Worm (Caenorhabditis elegans) whole organism, young adult: Measurements from ENCODE around the gene gpx-7.
A peak's percentile ranks its signal among the peaks of the same experiment; 100 is the strongest.

ENCODE experiments used
- B0019.2 ChIP-seq: fragments of 200-800 bp; sonication (Bioruptor generic); conservative IDR thresholded peaks from 2 replicates; pipeline ENCODE4 v1.3.6; 2022; ENCODE audit warnings: missing genetic modification reagents, missing genetic modification characterization, missing compliant biosample characterization
- B0035.1 ChIP-seq: sonication (generic microtip); optimal IDR thresholded peaks from 2 replicates; lab custom pipeline; 2016; ENCODE audit warnings: missing genetic modification characterization, mild to moderate bottlenecking, missing compliant biosample characterization, missing genotype, missing genetic modification reagents
- B0336.3 ChIP-seq: fragments of 200-800 bp; sonication (Bioruptor generic); IDR thresholded peaks from 2 replicates; pipeline ENCODE4 v1.3.6; 2022; ENCODE audit warnings: missing genetic modification characterization, missing compliant biosample characterization
- F22D6.2 ChIP-seq: sonication (generic microtip); optimal IDR thresholded peaks from 2 replicates; lab custom pipeline; 2016; ENCODE audit warnings: mild to moderate bottlenecking, missing genetic modification characterization, missing compliant biosample characterization
- F23B12.7 ChIP-seq: sonication (generic microtip); optimal IDR thresholded peaks from 2 replicates; lab custom pipeline; 2017; ENCODE audit warnings: missing genetic modification characterization, mild to moderate bottlenecking, missing compliant biosample characterization, antibody characterized with exemption, moderate library complexity; ENCODE audit not compliant: insufficient read depth
- F33H1.4 ChIP-seq: fragments of 200-800 bp; sonication (Bioruptor generic); IDR thresholded peaks from 2 replicates; pipeline ENCODE4 v1.3.6; 2022; ENCODE audit warnings: missing genetic modification reagents, missing genetic modification characterization, missing compliant biosample characterization
- F55B11.4 ChIP-seq: sonication (generic microtip); optimal IDR thresholded peaks from 2 replicates; lab custom pipeline; 2016; ENCODE audit warnings: missing compliant biosample characterization, missing genetic modification characterization, borderline replicate concordance; ENCODE audit not compliant: insufficient read depth
- F57A8.1 ChIP-seq: fragments of 200-800 bp; sonication (Bioruptor generic); optimal IDR thresholded peaks from 2 replicates; lab custom pipeline; 2018; ENCODE audit warnings: mild to moderate bottlenecking, missing genetic modification characterization, moderate library complexity, missing compliant biosample characterization
- T07F8.4 ChIP-seq: sonication (generic microtip); optimal IDR thresholded peaks from 2 replicates; lab custom pipeline; 2016; ENCODE audit warnings: mild to moderate bottlenecking, missing genetic modification characterization, moderate library complexity, missing compliant biosample characterization
- Y53F4B.3 ChIP-seq: fragments of 200-800 bp; sonication (Bioruptor generic); IDR thresholded peaks from 2 replicates; pipeline ENCODE4 v1.3.6; 2022; ENCODE audit warnings: missing genetic modification reagents, missing genetic modification characterization, missing compliant biosample characterization
- Y53G8AR.9 ChIP-seq: fragments of 200-800 bp; sonication (Bioruptor generic); conservative IDR thresholded peaks from 2 replicates; pipeline ENCODE4 v1.3.6; 2022; ENCODE audit warnings: missing genetic modification reagents, missing genetic modification characterization, missing compliant biosample characterization
- Y56A3A.18 ChIP-seq: fragments of 200-800 bp; sonication (Bioruptor generic); IDR thresholded peaks from 2 replicates; pipeline ENCODE4 v1.3.6; 2022; ENCODE audit warnings: missing genetic modification reagents, missing genetic modification characterization, missing compliant biosample characterization
- Y67H2A.10 ChIP-seq: fragments of 200-800 bp; sonication (Bioruptor generic); conservative IDR thresholded peaks from 2 replicates; pipeline ENCODE4 v1.3.6; 2022; ENCODE audit warnings: missing genetic modification reagents, missing genetic modification characterization, missing compliant biosample characterization
- Y79H2A.3 ChIP-seq: fragments of 200-800 bp; sonication (Bioruptor generic); conservative IDR thresholded peaks from 2 replicates; pipeline ENCODE4 v1.3.6; 2022; ENCODE audit warnings: missing genetic modification reagents, missing genetic modification characterization, missing compliant biosample characterization
- akir-1 ChIP-seq: fragments of 200-800 bp; sonication (Bioruptor generic); optimal IDR thresholded peaks from 2 replicates; lab custom pipeline; 2018; ENCODE audit warnings: mild to moderate bottlenecking, missing genetic modification characterization, moderate library complexity, missing compliant biosample characterization
- ama-1 ChIP-seq, 3 experiments: fragments of 150-350 bp in 1 of 3; sonication (generic microtip) in 2 of 3; optimal IDR thresholded peaks; 2 replicates each; lab custom pipeline; 2014 to 2018; ENCODE audit warnings: missing biosample characterization in 2 of 3, missing genetic modification characterization in 2 of 3, missing genetic modification reagents in 2 of 3
- aptf-2 ChIP-seq: fragments of 200-800 bp; sonication (Bioruptor generic); conservative IDR thresholded peaks from 2 replicates; pipeline ENCODE4 v1.3.6; 2022; ENCODE audit warnings: missing genetic modification reagents, missing genetic modification characterization, missing compliant biosample characterization
- athp-1 ChIP-seq: sonication (generic microtip); optimal IDR thresholded peaks from 2 replicates; lab custom pipeline; 2017; ENCODE audit warnings: mild to moderate bottlenecking, missing genetic modification characterization, missing compliant biosample characterization
- attf-3 ChIP-seq: fragments of 200-800 bp; sonication (Bioruptor generic); conservative IDR thresholded peaks from 2 replicates; pipeline ENCODE4 v1.3.6; 2022; ENCODE audit warnings: missing genetic modification reagents, missing genetic modification characterization, missing compliant biosample characterization
- chd-7 ChIP-seq: sonication (generic microtip); optimal IDR thresholded peaks from 2 replicates; lab custom pipeline; 2016; ENCODE audit warnings: mild to moderate bottlenecking, missing genetic modification characterization, moderate library complexity, missing compliant biosample characterization
- die-1 ChIP-seq: sonication (generic microtip); optimal IDR thresholded peaks from 2 replicates; lab custom pipeline; 2016; ENCODE audit warnings: missing genotype, mild to moderate bottlenecking, missing genetic modification characterization, missing compliant biosample characterization
- dox-1 ChIP-seq: fragments of 200-800 bp; sonication (Bioruptor generic); IDR thresholded peaks from 2 replicates; pipeline ENCODE4 v1.3.6; 2022; ENCODE audit warnings: missing genetic modification reagents, missing genetic modification characterization, missing compliant biosample characterization
- gei-17 ChIP-seq: fragments of 200-800 bp; sonication (Bioruptor generic); optimal IDR thresholded peaks from 2 replicates; lab custom pipeline; 2018; ENCODE audit warnings: mild to moderate bottlenecking, missing genetic modification characterization, missing compliant biosample characterization
- him-1 ChIP-seq: sonication (generic microtip); optimal IDR thresholded peaks from 2 replicates; lab custom pipeline; 2016; ENCODE audit warnings: missing genotype, missing genetic modification reagents, missing genetic modification characterization, missing compliant biosample characterization
- hlh-26 ChIP-seq: fragments of 200-800 bp; sonication (Bioruptor generic); conservative IDR thresholded peaks from 2 replicates; pipeline ENCODE4 v1.3.6; 2022; ENCODE audit warnings: missing genetic modification reagents, missing genetic modification characterization, missing compliant biosample characterization
- hrde-1 ChIP-seq: sonication (generic microtip); optimal IDR thresholded peaks from 2 replicates; lab custom pipeline; 2016; ENCODE audit warnings: missing genetic modification characterization, mild to moderate bottlenecking, missing compliant biosample characterization, moderate library complexity, missing genotype, missing genetic modification reagents, borderline replicate concordance
- hsf-1 ChIP-seq: fragments of 200-800 bp; sonication (Bioruptor generic); IDR thresholded peaks from 2 replicates; pipeline ENCODE4 v1.3.6; 2022; ENCODE audit warnings: missing genetic modification reagents, missing genetic modification characterization, missing compliant biosample characterization
- let-526 ChIP-seq: fragments of 200-800 bp; sonication (Bioruptor generic); IDR thresholded peaks from 2 replicates; pipeline ENCODE4 v1.3.6; 2022; ENCODE audit warnings: missing genetic modification reagents, missing genetic modification characterization, missing compliant biosample characterization
- lin-40 ChIP-seq: sonication (generic microtip); optimal IDR thresholded peaks from 2 replicates; lab custom pipeline; 2016; ENCODE audit warnings: missing genetic modification characterization, mild to moderate bottlenecking, missing compliant biosample characterization, missing genotype, missing genetic modification reagents
- lsy-27 ChIP-seq: sonication (generic microtip); optimal IDR thresholded peaks from 2 replicates; lab custom pipeline; 2017; ENCODE audit warnings: missing genetic modification characterization, mild to moderate bottlenecking, missing compliant biosample characterization, antibody characterized with exemption, missing genotype, borderline replicate concordance; ENCODE audit not compliant: insufficient read depth
- madf-6 ChIP-seq: fragments of 200-800 bp; sonication (Bioruptor generic); IDR thresholded peaks from 2 replicates; pipeline ENCODE4 v1.3.6; 2022; ENCODE audit warnings: missing genetic modification reagents, missing genetic modification characterization, missing compliant biosample characterization
- mcd-1 ChIP-seq: fragments of 200-800 bp; sonication (Bioruptor generic); IDR thresholded peaks from 2 replicates; pipeline ENCODE4 v1.3.6; 2022; ENCODE audit warnings: missing genetic modification reagents, missing genetic modification characterization, missing compliant biosample characterization
- mel-28 ChIP-seq: sonication (generic microtip); optimal IDR thresholded peaks from 2 replicates; lab custom pipeline; 2016; ENCODE audit warnings: borderline replicate concordance, mild to moderate bottlenecking, missing genetic modification characterization, missing compliant biosample characterization
- nfya-1 ChIP-seq: sonication (generic microtip); optimal IDR thresholded peaks from 2 replicates; lab custom pipeline; 2017; ENCODE audit warnings: antibody characterized with exemption, missing compliant biosample characterization, missing genetic modification characterization, borderline replicate concordance; ENCODE audit not compliant: insufficient read depth
- nfyb-1 ChIP-seq: fragments of 200-800 bp; sonication (Bioruptor generic); IDR thresholded peaks from 2 replicates; pipeline ENCODE4 v1.3.6; 2022; ENCODE audit warnings: missing genetic modification reagents, missing genetic modification characterization, missing compliant biosample characterization
- nhr-27 ChIP-seq: fragments of 200-800 bp; sonication (Bioruptor generic); optimal IDR thresholded peaks from 2 replicates; lab custom pipeline; 2018; ENCODE audit warnings: mild to moderate bottlenecking, missing genetic modification characterization, moderate library complexity, missing compliant biosample characterization
- nhr-80 ChIP-seq: sonication (generic microtip); optimal IDR thresholded peaks from 2 replicates; lab custom pipeline; 2016; ENCODE audit warnings: missing genetic modification characterization, missing compliant biosample characterization
- pha-4 ChIP-seq: fragments of 150-350 bp; sonication (generic microtip); optimal IDR thresholded peaks from 2 replicates; lab custom pipeline; 2014; ENCODE audit warnings: missing biosample characterization, missing genetic modification reagents, missing genetic modification characterization
- rcor-1 ChIP-seq: fragments of 200-800 bp; sonication (Bioruptor generic); IDR thresholded peaks from 2 replicates; pipeline ENCODE4 v1.3.6; 2022; ENCODE audit warnings: missing genetic modification reagents, missing genetic modification characterization, missing compliant biosample characterization
- rpc-1 ChIP-seq, 2 experiments: fragments of 150-350 bp in 1 of 2; sonication (generic microtip) in 1 of 2; optimal IDR thresholded peaks; 2 replicates each; lab custom pipeline; 2014 to 2018; ENCODE audit warnings: missing biosample characterization in 1 of 2, missing genetic modification characterization in 1 of 2, missing genetic modification reagents in 1 of 2, missing genotype in 1 of 2
- snpc-1.3 ChIP-seq: sonication (generic microtip); optimal IDR thresholded peaks from 2 replicates; lab custom pipeline; 2017; ENCODE audit warnings: missing genetic modification characterization, mild to moderate bottlenecking, missing compliant biosample characterization, antibody characterized with exemption, moderate library complexity, missing genotype, missing genetic modification reagents; ENCODE audit not compliant: insufficient read depth
- sptf-2 ChIP-seq: fragments of 200-800 bp; sonication (Bioruptor generic); optimal IDR thresholded peaks from 2 replicates; lab custom pipeline; 2018; ENCODE audit warnings: mild to moderate bottlenecking, missing genetic modification characterization, missing compliant biosample characterization
- tbp1 ChIP-seq: fragments of 200-800 bp; sonication (Bioruptor generic); optimal IDR thresholded peaks from 2 replicates; lab custom pipeline; 2018; ENCODE audit warnings: mild to moderate bottlenecking, missing genetic modification characterization, missing compliant biosample characterization
- ztf-25 ChIP-seq: fragments of 200-800 bp; sonication (Bioruptor generic); IDR thresholded peaks from 2 replicates; pipeline ENCODE4 v1.3.6; 2022; ENCODE audit warnings: missing genetic modification reagents, missing genetic modification characterization, missing compliant biosample characterization
- ztf-26 ChIP-seq: sonication (generic microtip); optimal IDR thresholded peaks from 2 replicates; lab custom pipeline; 2017; ENCODE audit warnings: missing genetic modification characterization, missing compliant biosample characterization
- ztf-6 ChIP-seq: fragments of 200-800 bp; sonication (Bioruptor generic); IDR thresholded peaks from 2 replicates; pipeline ENCODE4 v1.3.6; 2022; ENCODE audit warnings: missing genetic modification reagents, missing genetic modification characterization, missing compliant biosample characterization

The gpx-7 gene

ce11 chrX:7794306-7794743 is 5.3 kb downstream of the gpx-7 start (continued):
- no peak; the same call in 1 of the 2 replicates for TF ChIP-seq mcd-1
- peak; percentile 74 for TF ChIP-seq lin-40 (tag; lab: Kevin White, UChicago)
- peak; percentile 47 for TF ChIP-seq T07F8.4 (tag; lab: Kevin White, UChicago)
- TF ChIP-seq attf-3, result no peak
- peak; percentile 79 for TF ChIP-seq dox-1 (GFP tag; lab: Robert Waterston, UW)
- peak; percentile 67; the same call in 1 of the 2 replicates for TF ChIP-seq Y56A3A.18
- no peak for TF ChIP-seq ama-1 (optimal IDR thresholded peaks at IDR 0.05; lab: Kevin White, UChicago)
- TF ChIP-seq ama-1 (GFP tag; optimal IDR thresholded peaks at IDR 0.05; lab: Kevin White, UChicago), result peak in 1 of 2 experiments; percentile 44
- no peak for TF ChIP-seq Y67H2A.10 (GFP tag; lab: Robert Waterston, UW)
- peak; percentile 79 for TF ChIP-seq him-1 (tag; lab: Kevin White, UChicago)
- TF ChIP-seq F55B11.4, result no peak
- TF ChIP-seq rpc-1 (optimal IDR thresholded peaks at IDR 0.05; lab: Kevin White, UChicago), result peak; percentile 95
- peak; percentile 95 for TF ChIP-seq rpc-1 (tag; optimal IDR thresholded peaks at IDR 0.05; lab: Kevin White, UChicago)
- TF ChIP-seq nfya-1 (tag; lab: Kevin White, UChicago), result no peak
- no peak for TF ChIP-seq pha-4 (tag; lab: Kevin White, UChicago)
- TF ChIP-seq ztf-26 (tag; lab: Kevin White, UChicago), result peak; percentile 52
- no peak for TF ChIP-seq let-526
- TF ChIP-seq sptf-2 (GFP tag; lab: Kevin White, UChicago), result no peak
- TF ChIP-seq athp-1, result peak; percentile 37
- no peak for TF ChIP-seq akir-1 (GFP tag; lab: Kevin White, UChicago)
- peak; percentile 14 for TF ChIP-seq F22D6.2 (tag; lab: Kevin White, UChicago)
- peak; percentile 76; the same call in 1 of the 2 replicates for TF ChIP-seq nfyb-1 (GFP tag; lab: Robert Waterston, UW)
- peak; percentile 92 for TF ChIP-seq die-1 (tag; lab: Kevin White, UChicago)
- TF ChIP-seq B0035.1, result peak; percentile 59
- TF ChIP-seq B0336.3 (GFP tag; lab: Robert Waterston, UW), result no peak; the same call in 1 of the 2 replicates
- TF ChIP-seq F23B12.7 (tag; lab: Kevin White, UChicago), result no peak
- TF ChIP-seq snpc-1.3, result peak; percentile 50
- peak; percentile 71; the same call in 1 of the 2 replicates for TF ChIP-seq ztf-25 (GFP tag; lab: Robert Waterston, UW)
- peak; percentile 89 for TF ChIP-seq tbp1 (GFP tag; lab: Kevin White, UChicago)
- TF ChIP-seq F57A8.1, result peak; percentile 39
- TF ChIP-seq chd-7, result peak; percentile 48
- TF ChIP-seq Y53F4B.3 (GFP tag; lab: Robert Waterston, UW), result no peak
- no peak for TF ChIP-seq hsf-1
- no peak for TF ChIP-seq hlh-26 (GFP tag; lab: Robert Waterston, UW)
- TF ChIP-seq aptf-2 (GFP tag; lab: Robert Waterston, UW), result no peak
- TF ChIP-seq F33H1.4 (GFP tag; lab: Robert Waterston, UW), result no peak
- TF ChIP-seq nhr-80, result peak; percentile 18
- TF ChIP-seq gei-17 (GFP tag; lab: Kevin White, UChicago), result peak; percentile 34
- no peak for TF ChIP-seq nhr-27 (tag; lab: Kevin White, UChicago)
- TF ChIP-seq ztf-6, result 0 out of 2 replicates have a peak, but pooled peaks have one; percentile 30
- TF ChIP-seq mel-28 (tag; lab: Kevin White, UChicago), result no peak
- no peak for TF ChIP-seq B0019.2 (GFP tag; lab: Robert Waterston, UW)
- TF ChIP-seq hrde-1 (tag; lab: Kevin White, UChicago), result peak; percentile 28
- TF ChIP-seq lsy-27, result no peak
- TF ChIP-seq rcor-1 (GFP tag; lab: Robert Waterston, UW), result 0 out of 2 replicates have a peak, but pooled peaks have one; percentile 26
- TF ChIP-seq Y79H2A.3 (GFP tag; lab: Robert Waterston, UW), result 0 out of 2 replicates have a peak, but pooled peaks have one; percentile 48
- TF ChIP-seq madf-6 (GFP tag; lab: Robert Waterston, UW), result no peak
- no peak for TF ChIP-seq Y53G8AR.9 (GFP tag; lab: Robert Waterston, UW)
